Fruit fly (Drosophila melanogaster) whole organism, adult: Measurements from ENCODE around the gene CG11586.

Experiments
- CG14711 ChIP-seq: fragments of 200-800 bp; sonication (Bioruptor generic); optimal IDR thresholded peaks from 2 replicates; lab custom pipeline; 2018; ENCODE audit warnings: missing biosample characterization, mild to moderate bottlenecking, missing genetic modification characterization, moderate library complexity
- CG1620 ChIP-seq: fragments of 200-800 bp; sonication (Bioruptor generic); optimal IDR thresholded peaks from 2 replicates; lab custom pipeline; 2016; ENCODE audit warnings: missing biosample characterization, missing genetic modification characterization
- CG33017 ChIP-seq: fragments of 200-800 bp; sonication (Bioruptor generic); optimal IDR thresholded peaks from 2 replicates; lab custom pipeline; 2018; ENCODE audit warnings: missing biosample characterization, mild to moderate bottlenecking, missing genetic modification characterization, moderate library complexity
- CG7045 ChIP-seq: fragments of 200-800 bp; sonication (Bioruptor generic); optimal IDR thresholded peaks from 2 replicates; lab custom pipeline; 2017; ENCODE audit warnings: missing biosample characterization, mild to moderate bottlenecking, missing genetic modification characterization
- Hr96 ChIP-seq: fragments of 200-800 bp; sonication (Bioruptor generic); optimal IDR thresholded peaks from 2 replicates; lab custom pipeline; 2016; ENCODE audit warnings: missing biosample characterization, missing genetic modification characterization
- bab1 ChIP-seq: fragments of 200-800 bp; sonication (Bioruptor generic); optimal IDR thresholded peaks from 3 replicates; lab custom pipeline; 2019; ENCODE audit warnings: missing biosample characterization, mild to moderate bottlenecking, missing genetic modification characterization, moderate library complexity
- cic ChIP-seq: fragments of 200-800 bp; sonication (Bioruptor generic); optimal IDR thresholded peaks from 2 replicates; lab custom pipeline; 2017; ENCODE audit warnings: missing biosample characterization, mild to moderate bottlenecking, missing genetic modification characterization, moderate library complexity
- cnc ChIP-seq, 2 experiments: fragments of >200 bp; optimal IDR thresholded peaks; 2 replicates each; lab custom pipeline; 2017
- ovo ChIP-seq: fragments of 200-800 bp; sonication (Bioruptor generic); optimal IDR thresholded peaks from 2 replicates; lab custom pipeline; 2016; ENCODE audit warnings: missing biosample characterization, missing genetic modification characterization

- TF ChIP-seq bab1 (no peak), cnc (optimal IDR thresholded peaks at IDR 0.05; lab: Kevin White, UChicago) (peak; percentile 79 to 89), CG14711 (no peak), ovo (GFP tag; lab: Kevin White, UChicago) (no peak), CG7045 (GFP tag; lab: Kevin White, UChicago) (no peak), CG1620 (GFP tag; lab: Kevin White, UChicago) (no peak), Hr96 (no peak), CG33017 (tag; lab: Kevin White, UChicago) (no peak), cic (peak; percentile 74)
Observed at dm6 chr3L:4225647-4226470, 36.4 kb downstream of the CG11586 start.
